Worm (Caenorhabditis elegans) whole organism, mixed stage, embryonic: ENCODE data around the gene C54F6.6.

Source experiments
- M03D4.4 ChIP-seq: sonication (generic microtip); optimal IDR thresholded peaks from 2 replicates; lab custom pipeline; 2017; ENCODE audit warnings: mild to moderate bottlenecking, missing genetic modification characterization, missing compliant biosample characterization
- bed-3 ChIP-seq: fragments of 200-800 bp; sonication (Bioruptor generic); optimal IDR thresholded peaks from 3 replicates; lab custom pipeline; 2018; ENCODE audit warnings: mild to moderate bottlenecking, missing genetic modification characterization, moderate library complexity, missing compliant biosample characterization
- blmp-1 ChIP-seq: fragments of 150-350 bp; optimal IDR thresholded peaks from 2 replicates; lab custom pipeline; 2014; ENCODE audit warnings: missing biosample characterization, missing genetic modification characterization
- ceh-39 ChIP-seq: fragments of 150-350 bp; optimal IDR thresholded peaks from 2 replicates; lab custom pipeline; 2014; ENCODE audit warnings: missing biosample characterization, missing genetic modification characterization
- ceh-43 ChIP-seq: fragments of 200-800 bp; sonication (Bioruptor generic); optimal IDR thresholded peaks from 2 replicates; lab custom pipeline; 2018; ENCODE audit warnings: mild to moderate bottlenecking, missing genetic modification characterization, moderate library complexity, missing compliant biosample characterization
- ceh-83 ChIP-seq: fragments of 200-800 bp; sonication (Bioruptor generic); optimal IDR thresholded peaks from 2 replicates; lab custom pipeline; 2018; ENCODE audit warnings: mild to moderate bottlenecking, missing genetic modification characterization, missing compliant biosample characterization
- ces-1 ChIP-seq: fragments of 150-350 bp; optimal IDR thresholded peaks from 2 replicates; lab custom pipeline; 2014; ENCODE audit warnings: missing biosample characterization, missing genetic modification reagents, missing genetic modification characterization
- cnd-1 ChIP-seq: fragments of 200-800 bp; sonication (Bioruptor generic); optimal IDR thresholded peaks from 2 replicates; lab custom pipeline; 2018; ENCODE audit warnings: mild to moderate bottlenecking, missing genetic modification characterization, missing compliant biosample characterization
- drap-1 ChIP-seq: fragments of 200-800 bp; sonication (Bioruptor generic); optimal IDR thresholded peaks from 3 replicates; lab custom pipeline; 2018; ENCODE audit warnings: mild to moderate bottlenecking, missing genetic modification characterization, missing compliant biosample characterization
- elt-1 ChIP-seq: sonication (generic microtip); optimal IDR thresholded peaks from 2 replicates; lab custom pipeline; 2017; ENCODE audit warnings: missing genetic modification characterization, mild to moderate bottlenecking, missing compliant biosample characterization, antibody characterized with exemption, moderate library complexity, borderline replicate concordance; ENCODE audit not compliant: insufficient read depth
- elt-3 ChIP-seq: fragments of 150-350 bp; optimal IDR thresholded peaks from 2 replicates; lab custom pipeline; 2014; ENCODE audit warnings: missing biosample characterization, missing genetic modification characterization
- flh-1 ChIP-seq: fragments of 200-800 bp; sonication (Bioruptor generic); optimal IDR thresholded peaks from 2 replicates; lab custom pipeline; 2018; ENCODE audit warnings: mild to moderate bottlenecking, missing genetic modification characterization, moderate library complexity, missing compliant biosample characterization
- ham-2 ChIP-seq: fragments of 200-800 bp; sonication (Bioruptor generic); optimal IDR thresholded peaks from 2 replicates; lab custom pipeline; 2018; ENCODE audit warnings: mild to moderate bottlenecking, missing genetic modification characterization, missing compliant biosample characterization
- hlh-1 ChIP-seq: fragments of 150-350 bp; optimal IDR thresholded peaks from 2 replicates; lab custom pipeline; 2014; ENCODE audit warnings: missing biosample characterization, missing genetic modification reagents, missing genetic modification characterization
- lin-13 ChIP-seq: fragments of 150-350 bp; optimal IDR thresholded peaks from 2 replicates; lab custom pipeline; 2014; ENCODE audit warnings: missing biosample characterization, missing genetic modification characterization
- lin-32 ChIP-seq: fragments of 200-800 bp; sonication (Bioruptor generic); optimal IDR thresholded peaks from 2 replicates; lab custom pipeline; 2018; ENCODE audit warnings: mild to moderate bottlenecking, missing genetic modification characterization, missing compliant biosample characterization
- lsy-2 ChIP-seq: fragments of 150-350 bp; optimal IDR thresholded peaks from 2 replicates; lab custom pipeline; 2014; ENCODE audit warnings: missing biosample characterization, missing genetic modification characterization
- mep-1 ChIP-seq: fragments of 150-350 bp; optimal IDR thresholded peaks from 2 replicates; lab custom pipeline; 2017; ENCODE audit warnings: missing biosample characterization, missing genetic modification reagents, missing genetic modification characterization, inconsistent platforms
- mls-2 ChIP-seq: sonication (generic microtip); optimal IDR thresholded peaks from 2 replicates; lab custom pipeline; 2016; ENCODE audit warnings: mild to moderate bottlenecking, missing genetic modification characterization, moderate library complexity, missing compliant biosample characterization
- nhr-12 ChIP-seq: fragments of 150-350 bp; optimal IDR thresholded peaks from 2 replicates; lab custom pipeline; 2014; ENCODE audit warnings: missing biosample characterization, missing genetic modification characterization
- nhr-237 ChIP-seq: fragments of 150-350 bp; optimal IDR thresholded peaks from 2 replicates; lab custom pipeline; 2014; ENCODE audit warnings: missing biosample characterization, missing genetic modification characterization
- nhr-28 ChIP-seq: fragments of 150-350 bp; optimal IDR thresholded peaks from 2 replicates; lab custom pipeline; 2014; ENCODE audit warnings: missing biosample characterization, missing genetic modification characterization
- nhr-76 ChIP-seq: sonication (generic microtip); optimal IDR thresholded peaks from 2 replicates; lab custom pipeline; 2017; ENCODE audit warnings: missing biosample characterization, missing genetic modification characterization
- pha-4 ChIP-seq: fragments of 150-350 bp; optimal IDR thresholded peaks from 2 replicates; lab custom pipeline; 2018; ENCODE audit warnings: missing biosample characterization, missing genetic modification reagents, missing genetic modification characterization
- sem-2 ChIP-seq: fragments of 200-800 bp; sonication (Bioruptor generic); optimal IDR thresholded peaks from 2 replicates; lab custom pipeline; 2018; ENCODE audit warnings: mild to moderate bottlenecking, missing genetic modification characterization, missing compliant biosample characterization
- snpc-4 ChIP-seq: fragments of 150-350 bp; optimal IDR thresholded peaks from 2 replicates; lab custom pipeline; 2014; ENCODE audit warnings: missing biosample characterization, missing genetic modification characterization
- sptf-1 ChIP-seq: sonication (generic microtip); optimal IDR thresholded peaks from 2 replicates; lab custom pipeline; 2017; ENCODE audit warnings: mild to moderate bottlenecking, missing genetic modification characterization, moderate library complexity, missing compliant biosample characterization
- unc-120 ChIP-seq: sonication (generic microtip); optimal IDR thresholded peaks from 2 replicates; lab custom pipeline; 2017; ENCODE audit warnings: missing genetic modification characterization, missing compliant biosample characterization; ENCODE audit not compliant: poor library complexity, severe bottlenecking
- unc-39 ChIP-seq: fragments of 150-350 bp; optimal IDR thresholded peaks from 2 replicates; lab custom pipeline; 2014; ENCODE audit warnings: missing biosample characterization, missing genetic modification characterization
- unc-62 ChIP-seq: fragments of 150-350 bp; optimal IDR thresholded peaks from 2 replicates; lab custom pipeline; 2014; ENCODE audit warnings: missing biosample characterization, missing genetic modification reagents, missing genetic modification characterization
- zip-8 ChIP-seq: fragments of 150-350 bp; optimal IDR thresholded peaks from 2 replicates; lab custom pipeline; 2014; ENCODE audit warnings: missing biosample characterization, missing genetic modification characterization
- ztf-11 ChIP-seq: fragments of 150-350 bp; optimal IDR thresholded peaks from 2 replicates; lab custom pipeline; 2014; ENCODE audit warnings: missing biosample characterization, missing genetic modification characterization

The C54F6.6 gene

DNA sequence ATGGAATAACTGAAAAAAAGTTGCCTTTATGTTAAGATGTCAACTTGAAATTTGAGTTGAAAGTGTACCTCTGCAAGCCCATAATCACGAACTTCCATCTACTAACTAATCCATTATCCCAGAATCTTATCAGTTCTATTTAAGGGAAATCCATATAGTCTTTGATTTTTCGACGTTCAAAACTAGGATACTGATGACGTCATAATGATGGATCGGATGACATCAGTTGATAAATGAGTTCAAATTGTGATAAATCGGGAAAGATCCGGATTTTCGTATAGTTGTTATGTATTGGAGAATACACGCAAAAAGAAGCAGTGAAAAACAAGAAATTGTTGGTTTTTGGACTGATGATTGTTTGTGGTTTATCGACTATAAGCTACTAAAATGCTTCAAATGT lies 20.2 kb downstream of the C54F6.6 start:
- TF ChIP-seq ceh-83 (GFP tag; lab: Kevin White, UChicago) (no peak), nhr-28 (tag; lab: Kevin White, UChicago) (no peak), unc-62 (GFP tag; lab: Kevin White, UChicago) (no peak), hlh-1 (tag; lab: Kevin White, UChicago) (no peak), zip-8 (tag; lab: Kevin White, UChicago) (peak; percentile 92), ces-1 (no peak), sptf-1 (tag; lab: Kevin White, UChicago) (no peak), mls-2 (tag; lab: Kevin White, UChicago) (no peak)

DNA sequence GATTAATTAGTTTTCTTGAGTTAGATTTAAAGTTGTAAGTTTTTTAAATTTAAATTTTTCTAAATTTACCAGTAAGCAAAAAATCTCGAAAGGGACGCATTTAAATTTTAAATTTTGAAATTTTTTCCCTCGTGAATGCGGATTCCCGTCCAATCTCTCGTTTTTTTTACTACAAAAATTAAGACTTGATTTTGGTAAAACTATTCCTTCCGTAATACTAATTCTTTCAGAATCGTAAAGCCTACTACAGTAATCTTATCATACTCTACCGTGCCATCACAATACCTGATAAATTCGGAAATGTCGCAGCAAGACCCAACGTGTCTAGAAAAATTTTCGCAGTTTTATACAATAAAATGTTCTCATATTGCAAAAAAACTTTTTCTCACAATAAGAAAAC lies 21.7 kb downstream of the C54F6.6 start, which contains the start of the genes C54F6.19 and nhx-3:
Gene C54F6.19 (plus strand): TSS at position 301 of the 400 bp plus-strand sequence.
Gene nhx-3 (minus strand): TSS at position 337 of the 400 bp plus-strand sequence.
- TF ChIP-seq snpc-4 (no peak), ces-1 (no peak), bed-3 (GFP tag; lab: Kevin White, UChicago) (no peak), ceh-43 (GFP tag; lab: Kevin White, UChicago) (no peak), cnd-1 (tag; lab: Kevin White, UChicago) (no peak), ceh-83 (GFP tag; lab: Kevin White, UChicago) (no peak), nhr-237 (no peak), sptf-1 (tag; lab: Kevin White, UChicago) (no peak), nhr-12 (tag; lab: Kevin White, UChicago) (no peak), unc-39 (tag; lab: Kevin White, UChicago) (no peak), drap-1 (no peak), flh-1 (no peak), lin-13 (no peak), zip-8 (tag; lab: Kevin White, UChicago) (no peak), pha-4 (tag; lab: Kevin White, UChicago) (no peak), ztf-11 (tag; lab: Kevin White, UChicago) (no peak), nhr-76 (tag; lab: Kevin White, UChicago) (no peak), sem-2 (GFP tag; lab: Kevin White, UChicago) (no peak), elt-1 (no peak), M03D4.4 (tag; lab: Kevin White, UChicago) (no peak)

DNA sequence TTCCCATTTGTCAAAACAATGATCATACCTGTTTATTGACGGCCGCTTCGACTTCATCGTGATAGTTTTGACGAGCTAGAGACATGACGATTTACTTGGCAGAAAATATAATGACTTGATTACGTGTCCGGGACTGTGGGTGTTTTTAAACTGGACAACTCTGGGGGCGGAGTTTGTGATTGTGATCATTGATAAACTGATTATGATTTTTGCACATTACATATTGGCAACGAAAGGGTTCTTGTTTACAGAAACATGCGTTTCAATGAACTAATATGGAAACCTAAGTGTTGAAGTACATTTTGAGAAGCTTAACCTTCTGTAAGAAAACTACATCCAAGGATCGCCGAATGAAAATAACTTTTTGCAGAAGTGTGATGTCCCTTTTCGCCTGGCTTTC lies 24.0 kb downstream of the C54F6.6 start, which contains the start of gene ftn-1:
Gene ftn-1 (minus strand): TSS at position 101 of the 400 bp plus-strand sequence.
- TF ChIP-seq elt-1 (no peak), blmp-1 (no peak), nhr-28 (tag; lab: Kevin White, UChicago) (no peak), sem-2 (GFP tag; lab: Kevin White, UChicago) (no peak), mls-2 (tag; lab: Kevin White, UChicago) (no peak), ceh-83 (GFP tag; lab: Kevin White, UChicago) (no peak), unc-120 (tag; lab: Kevin White, UChicago) (no peak), lin-13 (no peak), sptf-1 (tag; lab: Kevin White, UChicago) (no peak), cnd-1 (tag; lab: Kevin White, UChicago) (no peak), hlh-1 (tag; lab: Kevin White, UChicago) (no peak), lsy-2 (tag; lab: Kevin White, UChicago) (no peak), lin-32 (no peak)
- TF ChIP-seq, all 35 proteins: peak for 0

DNA sequence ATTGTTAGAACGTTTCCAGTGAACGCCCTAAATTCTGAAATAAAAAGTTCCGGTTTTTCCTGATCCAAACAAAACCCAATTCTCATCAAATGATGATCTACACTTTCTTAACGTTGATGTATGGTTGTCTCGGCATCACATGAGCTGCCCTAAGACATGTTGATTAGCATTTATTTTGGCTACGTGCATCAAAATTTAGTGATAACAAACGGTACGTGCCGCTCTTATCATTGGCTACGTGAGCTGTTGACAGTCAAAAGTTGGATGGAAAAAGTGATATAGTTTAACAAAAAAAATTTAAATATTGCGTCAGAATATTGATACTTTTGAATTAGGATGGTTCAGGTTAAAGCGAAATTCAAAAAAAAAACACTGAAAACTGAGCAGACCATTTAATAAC lies 24.5 kb downstream of the C54F6.6 start:
- TF ChIP-seq ceh-39 (tag; lab: Kevin White, UChicago) (no peak), unc-39 (tag; lab: Kevin White, UChicago) (no peak), nhr-237 (no peak), bed-3 (GFP tag; lab: Kevin White, UChicago) (no peak), lin-32 (no peak), unc-62 (GFP tag; lab: Kevin White, UChicago) (no peak), drap-1 (no peak), ham-2 (no peak)

DNA sequence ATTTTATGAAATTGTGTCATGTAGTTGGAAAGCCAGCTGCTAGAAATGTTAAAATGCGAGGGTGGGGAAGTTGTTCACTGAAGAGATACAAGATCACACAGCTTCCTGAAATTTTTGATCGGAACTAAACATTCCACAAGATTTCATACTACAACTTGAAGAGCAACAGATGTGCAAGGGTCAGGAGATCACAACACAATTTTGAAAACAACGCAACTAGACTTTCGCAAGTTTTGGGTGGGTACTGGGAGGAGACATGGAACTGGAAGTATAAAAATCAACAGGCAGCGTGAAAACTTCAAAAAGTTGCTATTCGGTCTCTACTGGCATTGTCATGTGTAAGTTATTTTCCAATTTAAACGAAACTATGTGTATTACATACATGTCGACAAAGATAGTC lies 28.3 kb downstream of the C54F6.6 start, which contains the start of gene F19F10.3:
Gene F19F10.3 (plus strand): TSS at position 301 of the 400 bp plus-strand sequence.
- TF ChIP-seq zip-8 (tag; lab: Kevin White, UChicago) (no peak), ceh-43 (GFP tag; lab: Kevin White, UChicago) (no peak), pha-4 (tag; lab: Kevin White, UChicago) (no peak), drap-1 (no peak), M03D4.4 (tag; lab: Kevin White, UChicago) (no peak), unc-62 (GFP tag; lab: Kevin White, UChicago) (no peak), ces-1 (no peak), flh-1 (no peak), lin-13 (no peak), ztf-11 (tag; lab: Kevin White, UChicago) (no peak), elt-1 (no peak), mls-2 (tag; lab: Kevin White, UChicago) (no peak), blmp-1 (no peak), elt-3 (tag; lab: Kevin White, UChicago) (no peak), ceh-39 (tag; lab: Kevin White, UChicago) (no peak), mep-1 (tag; lab: Kevin White, UChicago) (no peak), nhr-76 (tag; lab: Kevin White, UChicago) (no peak)
